Worm (Caenorhabditis elegans) whole organism, L4 larva: ENCODE measurements around the gene txbp-3.

Source experiments
- F10B5.3 ChIP-seq: sonication (generic microtip); optimal IDR thresholded peaks from 2 replicates; lab custom pipeline; 2016; ENCODE audit warnings: mild to moderate bottlenecking, missing genetic modification characterization, missing compliant biosample characterization
- F26F4.8 ChIP-seq: fragments of 200-800 bp; sonication (Bioruptor generic); conservative IDR thresholded peaks from 2 replicates; pipeline ENCODE4 v1.3.6; 2022; ENCODE audit warnings: missing genetic modification characterization, missing compliant biosample characterization
- F37D6.2 ChIP-seq: sonication (generic microtip); optimal IDR thresholded peaks from 2 replicates; lab custom pipeline; 2016; ENCODE audit warnings: mild to moderate bottlenecking, missing genetic modification characterization, missing compliant biosample characterization
- F44E2.7 ChIP-seq: fragments of 200-800 bp; sonication (Bioruptor generic); IDR thresholded peaks from 2 replicates; pipeline ENCODE4 v2.1.2; 2022; ENCODE audit warnings: missing genetic modification characterization, missing compliant biosample characterization
- Y48G9A.11 ChIP-seq: fragments of 200-800 bp; sonication (Bioruptor generic); IDR thresholded peaks from 2 replicates; pipeline ENCODE4 v1.3.6; 2022; ENCODE audit warnings: missing genetic modification reagents, missing genetic modification characterization, missing compliant biosample characterization
- Y5F2A.4 ChIP-seq: fragments of 200-800 bp; sonication (Bioruptor generic); optimal IDR thresholded peaks from 2 replicates; lab custom pipeline; 2018; ENCODE audit warnings: mild to moderate bottlenecking, missing genetic modification characterization, missing compliant biosample characterization
- ZK337.2 ChIP-seq: fragments of 200-800 bp; sonication (Bioruptor generic); IDR thresholded peaks from 2 replicates; pipeline ENCODE4 v1.3.6; 2022; ENCODE audit warnings: missing genetic modification reagents, missing genetic modification characterization, missing compliant biosample characterization
- aha-1 ChIP-seq: fragments of 150-350 bp; peaks from one replicate; lab custom pipeline; 2014; ENCODE audit warnings: missing biosample characterization, missing genetic modification characterization
- aly-2 ChIP-seq: sonication (generic microtip); optimal IDR thresholded peaks from 2 replicates; lab custom pipeline; 2018; ENCODE audit warnings: missing biosample characterization, missing genetic modification characterization
- arid-1 ChIP-seq: fragments of 200-800 bp; sonication (Bioruptor generic); conservative IDR thresholded peaks from 2 replicates; pipeline ENCODE4 v1.3.6; 2022; ENCODE audit warnings: missing genetic modification reagents, missing genetic modification characterization, missing compliant biosample characterization
- attf-4 ChIP-seq: sonication (generic microtip); optimal IDR thresholded peaks from 3 replicates; lab custom pipeline; 2017; ENCODE audit warnings: missing biosample characterization, missing genetic modification characterization
- ceh-20 ChIP-seq: fragments of 200-800 bp; sonication (Bioruptor generic); IDR thresholded peaks from 2 replicates; pipeline ENCODE4 v1.3.6; 2022; ENCODE audit warnings: missing genetic modification reagents, missing genetic modification characterization, missing compliant biosample characterization
- ceh-32 ChIP-seq: sonication (generic microtip); optimal IDR thresholded peaks from 2 replicates; lab custom pipeline; 2016; ENCODE audit warnings: mild to moderate bottlenecking, missing genetic modification characterization, missing compliant biosample characterization; ENCODE audit not compliant: poor library complexity
- ceh-44 ChIP-seq: fragments of 200-800 bp; sonication (Bioruptor generic); IDR thresholded peaks from 2 replicates; pipeline ENCODE4 v1.3.6; 2022; ENCODE audit warnings: missing genetic modification reagents, missing genetic modification characterization, missing compliant biosample characterization
- ceh-62 ChIP-seq: sonication (generic microtip); optimal IDR thresholded peaks from 2 replicates; lab custom pipeline; 2017; ENCODE audit warnings: missing biosample characterization, missing genetic modification characterization
- cey-2 ChIP-seq: sonication (generic microtip); optimal IDR thresholded peaks from 3 replicates; lab custom pipeline; 2017; ENCODE audit warnings: missing genetic modification characterization, mild to moderate bottlenecking, missing compliant biosample characterization, antibody characterized with exemption, borderline replicate concordance; ENCODE audit not compliant: insufficient read depth
- ctbp-1 ChIP-seq: fragments of 200-800 bp; sonication (Bioruptor generic); IDR thresholded peaks from 2 replicates; pipeline ENCODE4 v1.3.6; 2022; ENCODE audit warnings: missing genetic modification reagents, missing genetic modification characterization, missing compliant biosample characterization
- daf-12 ChIP-seq: fragments of 150-350 bp; optimal IDR thresholded peaks from 2 replicates; lab custom pipeline; 2014; ENCODE audit warnings: missing biosample characterization, missing genetic modification reagents, missing genetic modification characterization
- daf-19 ChIP-seq: fragments of 200-800 bp; sonication (Bioruptor generic); conservative IDR thresholded peaks from 2 replicates; pipeline ENCODE4 v1.3.6; 2022; ENCODE audit warnings: missing genetic modification characterization, missing compliant biosample characterization
- dmd-6 ChIP-seq: fragments of 200-800 bp; sonication (Bioruptor generic); IDR thresholded peaks from 2 replicates; pipeline ENCODE4 v1.3.6; 2022; ENCODE audit warnings: missing genetic modification reagents, missing genetic modification characterization, missing compliant biosample characterization
- dmd-8 ChIP-seq: fragments of 200-800 bp; sonication (Bioruptor generic); IDR thresholded peaks from 2 replicates; pipeline ENCODE4 v1.3.6; 2022; ENCODE audit warnings: missing genetic modification characterization, missing compliant biosample characterization
- duxl-1 ChIP-seq: sonication (generic microtip); optimal IDR thresholded peaks from 2 replicates; lab custom pipeline; 2016; ENCODE audit warnings: mild to moderate bottlenecking, missing genetic modification characterization, moderate library complexity, missing compliant biosample characterization; ENCODE audit not compliant: poor library complexity
- dve-1 ChIP-seq: sonication (generic microtip); optimal IDR thresholded peaks from 2 replicates; lab custom pipeline; 2017; ENCODE audit warnings: antibody characterized with exemption, mild to moderate bottlenecking, missing genetic modification characterization, missing compliant biosample characterization; ENCODE audit not compliant: insufficient read depth
- egl-27 ChIP-seq: sonication (generic microtip); optimal IDR thresholded peaks from 3 replicates; lab custom pipeline; 2017; ENCODE audit warnings: missing biosample characterization, missing genetic modification reagents, missing genetic modification characterization
- fkh-10 ChIP-seq: fragments of 150-350 bp; optimal IDR thresholded peaks from 2 replicates; lab custom pipeline; 2014; ENCODE audit warnings: missing biosample characterization, missing genetic modification reagents, missing genetic modification characterization
- fos-1 ChIP-seq: fragments of 150-350 bp; optimal IDR thresholded peaks from 2 replicates; lab custom pipeline; 2014; ENCODE audit warnings: missing biosample characterization, missing genetic modification characterization
- gei-8 ChIP-seq: fragments of 200-800 bp; sonication (Bioruptor generic); optimal IDR thresholded peaks from 2 replicates; lab custom pipeline; 2018; ENCODE audit warnings: mild to moderate bottlenecking, missing genetic modification characterization, missing compliant biosample characterization
- hlh-11 ChIP-seq: fragments of 200-800 bp; sonication (Bioruptor generic); optimal IDR thresholded peaks from 2 replicates; lab custom pipeline; 2018; ENCODE audit warnings: mild to moderate bottlenecking, missing genetic modification characterization, missing compliant biosample characterization
- hlh-30 ChIP-seq: sonication (generic microtip); optimal IDR thresholded peaks from 2 replicates; lab custom pipeline; 2017; ENCODE audit warnings: antibody characterized with exemption, mild to moderate bottlenecking, missing genetic modification characterization, missing compliant biosample characterization; ENCODE audit not compliant: insufficient read depth
- jun-1 ChIP-seq: fragments of 150-350 bp; optimal IDR thresholded peaks from 2 replicates; lab custom pipeline; 2014; ENCODE audit warnings: missing biosample characterization, missing genetic modification reagents, missing genetic modification characterization
- lin-13 ChIP-seq: fragments of 150-350 bp; optimal IDR thresholded peaks from 2 replicates; lab custom pipeline; 2014; ENCODE audit warnings: missing biosample characterization, missing genetic modification reagents, missing genetic modification characterization
- lin-15B ChIP-seq: fragments of 150-350 bp; sonication (generic microtip); optimal IDR thresholded peaks from 3 replicates; lab custom pipeline; 2014; ENCODE audit warnings: missing biosample characterization, missing genetic modification characterization
- lin-29 ChIP-seq: fragments of 200-800 bp; sonication (Bioruptor generic); IDR thresholded peaks from 2 replicates; pipeline ENCODE4 v1.3.6; 2022; ENCODE audit warnings: missing genetic modification reagents, missing genetic modification characterization, missing compliant biosample characterization
- lin-39 ChIP-seq: fragments of 150-350 bp; optimal IDR thresholded peaks from 2 replicates; lab custom pipeline; 2014; ENCODE audit warnings: missing biosample characterization, missing genetic modification reagents, missing genetic modification characterization
- nhr-102 ChIP-seq: sonication (generic microtip); optimal IDR thresholded peaks from 2 replicates; lab custom pipeline; 2016; ENCODE audit warnings: mild to moderate bottlenecking, missing genetic modification characterization, moderate library complexity, missing compliant biosample characterization
- nhr-111 ChIP-seq: fragments of 200-800 bp; sonication (Bioruptor generic); optimal IDR thresholded peaks from 2 replicates; lab custom pipeline; 2018; ENCODE audit warnings: mild to moderate bottlenecking, missing genetic modification characterization, missing compliant biosample characterization
- nhr-25 ChIP-seq: sonication (generic microtip); optimal IDR thresholded peaks from 2 replicates; lab custom pipeline; 2017; ENCODE audit warnings: missing genetic modification characterization, mild to moderate bottlenecking, missing compliant biosample characterization, antibody characterized with exemption, moderate library complexity, borderline replicate concordance; ENCODE audit not compliant: insufficient read depth
- nhr-28 ChIP-seq: fragments of 150-350 bp; optimal IDR thresholded peaks from 2 replicates; lab custom pipeline; 2014; ENCODE audit warnings: missing biosample characterization, missing genetic modification characterization
- nhr-6 ChIP-seq: fragments of 150-350 bp; optimal IDR thresholded peaks from 2 replicates; lab custom pipeline; 2014; ENCODE audit warnings: missing biosample characterization, missing genetic modification characterization
- pha-4 ChIP-seq, 2 experiments: fragments of 150-350 bp in 1 of 2; fragments of 200-800 bp in 1 of 2; sonication (Bioruptor generic) in 1 of 2; IDR thresholded peaks in 1 of 2; optimal IDR thresholded peaks in 1 of 2; 2 replicates each; pipeline versions ENCODE4 v1.3.6 to Lab custom; 2014 to 2022; ENCODE audit warnings: missing genetic modification characterization in 2 of 2, missing genetic modification reagents in 2 of 2, missing biosample characterization in 1 of 2, missing compliant biosample characterization in 1 of 2
- php-3 ChIP-seq: fragments of 200-800 bp; sonication (Bioruptor generic); IDR thresholded peaks from 2 replicates; pipeline ENCODE4 v1.3.6; 2022; ENCODE audit warnings: missing genetic modification reagents, missing genetic modification characterization, missing compliant biosample characterization
- pqm-1 ChIP-seq: sonication (generic microtip); optimal IDR thresholded peaks from 2 replicates; lab custom pipeline; 2017; ENCODE audit warnings: missing biosample characterization, missing genetic modification characterization
- saeg-2 ChIP-seq: fragments of 200-800 bp; sonication (Bioruptor generic); IDR thresholded peaks from 2 replicates; pipeline ENCODE4 v1.3.6; 2022; ENCODE audit warnings: missing genetic modification reagents, missing genetic modification characterization, missing compliant biosample characterization
- sdz-12 ChIP-seq: fragments of 200-800 bp; sonication (Bioruptor generic); optimal IDR thresholded peaks from 2 replicates; lab custom pipeline; 2018; ENCODE audit warnings: mild to moderate bottlenecking, missing genetic modification characterization, missing compliant biosample characterization
- set-16 ChIP-seq: fragments of 200-800 bp; sonication (Bioruptor generic); IDR thresholded peaks from 2 replicates; pipeline ENCODE4 v1.3.6; 2022; ENCODE audit warnings: missing genetic modification reagents, missing genetic modification characterization, missing compliant biosample characterization
- skn-1 ChIP-seq: fragments of 150-350 bp; optimal IDR thresholded peaks from 2 replicates; lab custom pipeline; 2014; ENCODE audit warnings: missing biosample characterization, missing genetic modification characterization
- snpc-1.2 ChIP-seq: fragments of 200-800 bp; sonication (Bioruptor generic); IDR thresholded peaks from 2 replicates; pipeline ENCODE4 v1.3.6; 2022; ENCODE audit warnings: missing genetic modification reagents, missing genetic modification characterization, missing compliant biosample characterization
- snpc-4 ChIP-seq: fragments of 150-350 bp; optimal IDR thresholded peaks from 2 replicates; lab custom pipeline; 2014; ENCODE audit warnings: missing biosample characterization, missing genetic modification characterization
- spr-3 ChIP-seq: fragments of 200-800 bp; sonication (Bioruptor generic); optimal IDR thresholded peaks from 2 replicates; lab custom pipeline; 2018; ENCODE audit warnings: mild to moderate bottlenecking, missing genetic modification characterization, missing compliant biosample characterization
- tag-97 ChIP-seq: fragments of 200-800 bp; sonication (Bioruptor generic); IDR thresholded peaks from 2 replicates; pipeline ENCODE4 v1.3.6; 2022; ENCODE audit warnings: missing genetic modification characterization, missing compliant biosample characterization
- ztf-7 ChIP-seq: fragments of 150-350 bp; optimal IDR thresholded peaks from 2 replicates; lab custom pipeline; 2014; ENCODE audit warnings: missing biosample characterization, missing genetic modification characterization

txbp-3 gene

DNA sequence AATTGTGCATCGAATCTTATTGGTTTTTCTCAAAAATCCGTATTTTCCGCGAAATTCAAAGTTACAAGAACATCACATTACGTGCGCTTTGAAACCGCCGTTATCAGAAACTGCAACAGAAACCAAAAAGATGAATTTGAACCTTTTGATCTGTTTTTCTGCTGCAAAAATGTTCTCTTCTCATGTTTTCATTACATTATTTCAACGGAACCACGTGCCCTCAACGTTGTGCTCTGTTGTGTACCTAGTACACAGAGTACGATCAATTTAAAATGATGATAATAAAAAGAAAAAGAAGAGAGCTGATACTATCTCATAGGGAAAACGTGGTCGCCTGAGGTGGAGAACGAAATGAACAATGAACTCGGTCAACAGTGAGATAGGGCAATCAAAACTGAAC is 30.8 kb upstream of the txbp-3 start (continued):
- TF ChIP-seq fos-1 (tag; lab: Kevin White, UChicago), result no peak
- peak; percentile 46; the same call in 1 of the 2 replicates for TF ChIP-seq pha-4 (GFP tag; IDR thresholded peaks at IDR 0.05; lab: Robert Waterston, UW)
- peak; percentile 84 for TF ChIP-seq pha-4 (tag; optimal IDR thresholded peaks at IDR 0.05; lab: Kevin White, UChicago)
- no peak for TF ChIP-seq nhr-25 (tag; lab: Kevin White, UChicago)
- no peak for TF ChIP-seq gei-8 (GFP tag; lab: Kevin White, UChicago)
- peak; percentile 97 for TF ChIP-seq nhr-28 (tag; lab: Kevin White, UChicago)
- no peak for TF ChIP-seq Y5F2A.4 (GFP tag; lab: Kevin White, UChicago)
- TF ChIP-seq lin-29 (GFP tag; lab: Robert Waterston, UW), result no peak
- no peak for TF ChIP-seq ZK337.2 (GFP tag; lab: Robert Waterston, UW)
- TF ChIP-seq ztf-7 (tag; lab: Kevin White, UChicago), result no peak
- peak; percentile 89 for TF ChIP-seq hlh-30 (tag; lab: Kevin White, UChicago)
- no peak for TF ChIP-seq skn-1 (tag; lab: Kevin White, UChicago)
- no peak for TF ChIP-seq set-16
- TF ChIP-seq saeg-2 (GFP tag; lab: Robert Waterston, UW), result no peak
- TF ChIP-seq sdz-12 (GFP tag; lab: Kevin White, UChicago), result no peak
- no peak for TF ChIP-seq spr-3 (GFP tag; lab: Kevin White, UChicago)
- TF ChIP-seq ceh-44, result no peak
- TF ChIP-seq nhr-6 (tag; lab: Kevin White, UChicago), result no peak
- TF ChIP-seq jun-1 (tag; lab: Kevin White, UChicago), result no peak
- no peak for TF ChIP-seq cey-2
- no peak for TF ChIP-seq daf-19 (GFP tag; lab: Robert Waterston, UW)
- no peak for TF ChIP-seq aly-2 (tag; lab: Kevin White, UChicago)
- no peak for TF ChIP-seq daf-12 (tag; lab: Kevin White, UChicago)
- TF ChIP-seq ctbp-1 (GFP tag; lab: Robert Waterston, UW), result no peak
- no peak for TF ChIP-seq nhr-111 (GFP tag; lab: Kevin White, UChicago)
- TF ChIP-seq F44E2.7 (GFP tag; lab: Robert Waterston, UW), result no peak
- TF ChIP-seq tag-97 (GFP tag; lab: Robert Waterston, UW), result no peak
- TF ChIP-seq F26F4.8 (GFP tag; lab: Robert Waterston, UW), result no peak
- no peak for TF ChIP-seq arid-1 (GFP tag; lab: Robert Waterston, UW)
- peak; percentile 99 for TF ChIP-seq dmd-6 (GFP tag; lab: Robert Waterston, UW)
- TF ChIP-seq hlh-11 (tag; lab: Kevin White, UChicago), result peak; percentile 94
- TF ChIP-seq nhr-102, result peak; percentile 53
- TF ChIP-seq lin-13 (GFP tag; lab: Kevin White, UChicago), result no peak
- no peak for TF ChIP-seq snpc-1.2 (GFP tag; lab: Robert Waterston, UW)
- TF ChIP-seq aha-1, result no peak
- 0 out of 2 replicates have a peak, but pooled peaks have one; percentile 43 for TF ChIP-seq php-3 (GFP tag; lab: Robert Waterston, UW)
- TF ChIP-seq ceh-32, result no peak
- no peak for TF ChIP-seq lin-39 (tag; lab: Kevin White, UChicago)
- TF ChIP-seq ceh-62, result no peak
- TF ChIP-seq ceh-20 (GFP tag; lab: Robert Waterston, UW), result 0 out of 2 replicates have a peak, but pooled peaks have one; percentile 38
- TF ChIP-seq F37D6.2 (tag; lab: Kevin White, UChicago), result no peak
- no peak for TF ChIP-seq duxl-1 (tag; lab: Kevin White, UChicago)
- TF ChIP-seq pqm-1 (tag; lab: Kevin White, UChicago), result peak; percentile 64
- TF ChIP-seq dmd-8 (GFP tag; lab: Robert Waterston, UW), result no peak
- TF ChIP-seq fkh-10 (GFP tag; lab: Kevin White, UChicago), result no peak
- no peak for TF ChIP-seq Y48G9A.11
- TF ChIP-seq dve-1 (tag; lab: Kevin White, UChicago), result peak; percentile 95
- no peak for TF ChIP-seq F10B5.3 (tag; lab: Kevin White, UChicago)
- no peak for TF ChIP-seq egl-27 (tag; lab: Kevin White, UChicago)
- TF ChIP-seq snpc-4 (tag; lab: Kevin White, UChicago), result no peak
- TF ChIP-seq lin-15B (tag; lab: Kevin White, UChicago), result no peak
- TF ChIP-seq attf-4 (tag; lab: Kevin White, UChicago), result no peak
